Fruit fly (Drosophila melanogaster) whole organism, prepupa: ENCODE results near the gene CAH5.

ENCODE experiments used
- Blimp-1 ChIP-seq: fragments of 200-800 bp; sonication (Bioruptor generic); optimal IDR thresholded peaks from 3 replicates; lab custom pipeline; 2017; ENCODE audit warnings: missing biosample characterization, missing genetic modification characterization, mild to moderate bottlenecking, moderate library complexity, missing genetic modification reagents
- CG10631 ChIP-seq: fragments of 200-800 bp; sonication (Bioruptor generic); optimal IDR thresholded peaks from 2 replicates; lab custom pipeline; 2016; ENCODE audit warnings: missing biosample characterization, missing genetic modification characterization
- CG10669 ChIP-seq: fragments of 200-800 bp; sonication (Bioruptor generic); optimal IDR thresholded peaks from 3 replicates; lab custom pipeline; 2018; ENCODE audit warnings: missing biosample characterization, mild to moderate bottlenecking, missing genetic modification characterization, moderate library complexity
- CG11294 ChIP-seq: fragments of 200-800 bp; sonication (Bioruptor generic); IDR thresholded peaks from 2 replicates; pipeline ENCODE4 v1.3.6; 2022; ENCODE audit warnings: missing biosample characterization, missing genetic modification characterization
- CG11762 ChIP-seq: fragments of 200-800 bp; sonication (Bioruptor generic); optimal IDR thresholded peaks from 3 replicates; lab custom pipeline; 2016; ENCODE audit warnings: missing biosample characterization, missing genetic modification characterization; ENCODE audit not compliant: insufficient read depth
- CG11902 ChIP-seq: fragments of 200-800 bp; sonication (Bioruptor generic); optimal IDR thresholded peaks from 3 replicates; lab custom pipeline; 2016; ENCODE audit warnings: missing biosample characterization, missing genetic modification characterization
- CG16779 ChIP-seq: fragments of 200-800 bp; sonication (Bioruptor generic); optimal IDR thresholded peaks from 3 replicates; lab custom pipeline; 2017; ENCODE audit warnings: missing biosample characterization, mild to moderate bottlenecking, missing genetic modification characterization
- CG3032 ChIP-seq: fragments of 200-800 bp; optimal IDR thresholded peaks from 2 replicates; lab custom pipeline; 2019; ENCODE audit warnings: missing biosample characterization, mild to moderate bottlenecking, missing genetic modification characterization, moderate library complexity
- CG32006 ChIP-seq: fragments of 200-800 bp; sonication (Bioruptor generic); optimal IDR thresholded peaks from 3 replicates; lab custom pipeline; 2017; ENCODE audit warnings: missing biosample characterization, mild to moderate bottlenecking, missing genetic modification characterization
- CG34406 ChIP-seq: fragments of 200-800 bp; sonication (Bioruptor generic); optimal IDR thresholded peaks from 3 replicates; lab custom pipeline; 2016; ENCODE audit warnings: missing biosample characterization, missing genetic modification characterization
- CG6276 ChIP-seq: fragments of 200-800 bp; sonication (Bioruptor generic); optimal IDR thresholded peaks from 2 replicates; lab custom pipeline; 2017; ENCODE audit warnings: missing biosample characterization, mild to moderate bottlenecking, missing genetic modification characterization
- CG6792 ChIP-seq: fragments of 200-800 bp; sonication (Bioruptor generic); optimal IDR thresholded peaks from 3 replicates; lab custom pipeline; 2016; ENCODE audit warnings: missing biosample characterization, missing genetic modification characterization
- CG6854 ChIP-seq: fragments of 200-800 bp; sonication (Bioruptor generic); optimal IDR thresholded peaks from 2 replicates; lab custom pipeline; 2017; ENCODE audit warnings: missing biosample characterization, mild to moderate bottlenecking, missing genetic modification characterization
- CG7368 ChIP-seq: fragments of 200-800 bp; sonication (Bioruptor generic); optimal IDR thresholded peaks from 3 replicates; lab custom pipeline; 2016; ENCODE audit warnings: missing biosample characterization, missing genetic modification characterization
- CG8119 ChIP-seq: fragments of 200-800 bp; sonication (Bioruptor generic); IDR thresholded peaks from 3 replicates; pipeline ENCODE4 v1.3.6; 2022; ENCODE audit warnings: missing biosample characterization, missing genetic modification characterization
- CG8319 ChIP-seq: fragments of 200-800 bp; sonication (Bioruptor generic); optimal IDR thresholded peaks from 3 replicates; lab custom pipeline; 2016; ENCODE audit warnings: missing biosample characterization, missing genetic modification characterization
- CG8632 ChIP-seq: fragments of 200-800 bp; sonication (Bioruptor generic); optimal IDR thresholded peaks from 3 replicates; lab custom pipeline; 2016; ENCODE audit warnings: missing biosample characterization, missing genetic modification characterization
- CG9139 ChIP-seq: fragments of 200-800 bp; sonication (Bioruptor generic); optimal IDR thresholded peaks from 3 replicates; lab custom pipeline; 2017; ENCODE audit warnings: missing biosample characterization, mild to moderate bottlenecking, missing genetic modification characterization
- Eip75B ChIP-seq: fragments of 200-800 bp; sonication (Bioruptor generic); optimal IDR thresholded peaks from 3 replicates; lab custom pipeline; 2016; ENCODE audit warnings: missing biosample characterization, missing genetic modification characterization
- Eip78C ChIP-seq: fragments of 200-800 bp; sonication (Bioruptor generic); peaks from one replicate; lab custom pipeline; 2016; ENCODE audit warnings: missing biosample characterization, missing genetic modification characterization
- Eip93F ChIP-seq: fragments of 200-800 bp; sonication (Bioruptor generic); optimal IDR thresholded peaks from 2 replicates; lab custom pipeline; 2016; ENCODE audit warnings: missing biosample characterization, mild to moderate bottlenecking, missing genetic modification characterization
- Ets21C ChIP-seq: fragments of 200-800 bp; sonication (Bioruptor generic); optimal IDR thresholded peaks from 3 replicates; lab custom pipeline; 2016; ENCODE audit warnings: missing biosample characterization, missing genetic modification characterization
- Ets96B ChIP-seq: fragments of 200-800 bp; optimal IDR thresholded peaks from 2 replicates; lab custom pipeline; 2019; ENCODE audit warnings: missing biosample characterization, mild to moderate bottlenecking, missing genetic modification characterization, moderate library complexity
- Gug ChIP-seq: fragments of 200-800 bp; sonication (Bioruptor generic); IDR thresholded peaks from 2 replicates; pipeline ENCODE4 v1.3.6; 2022; ENCODE audit warnings: missing biosample characterization, missing genetic modification characterization
- Hr38 ChIP-seq: sonication (Bioruptor generic); optimal IDR thresholded peaks from 2 replicates; lab custom pipeline; 2016; ENCODE audit warnings: missing biosample characterization, missing genetic modification characterization
- Hr4 ChIP-seq: fragments of 200-800 bp; sonication (Bioruptor generic); optimal IDR thresholded peaks from 3 replicates; lab custom pipeline; 2016; ENCODE audit warnings: missing biosample characterization, missing genetic modification characterization
- Lpt ChIP-seq: fragments of 200-800 bp; sonication (Bioruptor generic); optimal IDR thresholded peaks from 3 replicates; lab custom pipeline; 2016; ENCODE audit warnings: missing biosample characterization, missing genetic modification characterization
- Met ChIP-seq: fragments of 200-800 bp; sonication (Bioruptor generic); optimal IDR thresholded peaks from 3 replicates; lab custom pipeline; 2016; ENCODE audit warnings: missing biosample characterization, missing genetic modification characterization
- OdsH ChIP-seq: fragments of 200-800 bp; sonication (Bioruptor generic); optimal IDR thresholded peaks from 3 replicates; lab custom pipeline; 2016; ENCODE audit warnings: missing biosample characterization, missing genetic modification characterization
- Sox102F ChIP-seq: fragments of 200-800 bp; sonication (Bioruptor generic); optimal IDR thresholded peaks from 2 replicates; lab custom pipeline; 2016; ENCODE audit warnings: missing biosample characterization, mild to moderate bottlenecking, missing genetic modification characterization
- Sox14 ChIP-seq: fragments of 200-800 bp; sonication (Bioruptor generic); optimal IDR thresholded peaks from 3 replicates; lab custom pipeline; 2016; ENCODE audit warnings: missing biosample characterization, missing genetic modification characterization
- Sox15 ChIP-seq: fragments of 200-800 bp; sonication (Bioruptor generic); optimal IDR thresholded peaks from 3 replicates; lab custom pipeline; 2016; ENCODE audit warnings: missing biosample characterization, missing genetic modification characterization
- achi ChIP-seq: fragments of 200-800 bp; sonication (Bioruptor generic); optimal IDR thresholded peaks from 3 replicates; lab custom pipeline; 2016; ENCODE audit warnings: missing biosample characterization, missing genetic modification characterization
- acj6 ChIP-seq: fragments of 200-800 bp; sonication (Bioruptor generic); optimal IDR thresholded peaks from 3 replicates; lab custom pipeline; 2016; ENCODE audit warnings: missing biosample characterization, missing genetic modification characterization
- cyc ChIP-seq: fragments of 200-800 bp; sonication (Bioruptor generic); optimal IDR thresholded peaks from 3 replicates; lab custom pipeline; 2016; ENCODE audit warnings: missing biosample characterization, missing genetic modification characterization
- dac ChIP-seq: fragments of 200-800 bp; sonication (Bioruptor generic); optimal IDR thresholded peaks from 2 replicates; lab custom pipeline; 2017; ENCODE audit warnings: missing biosample characterization, mild to moderate bottlenecking, missing genetic modification characterization
- dsx ChIP-seq: fragments of 200-800 bp; optimal IDR thresholded peaks from 3 replicates; lab custom pipeline; 2019; ENCODE audit warnings: missing biosample characterization, mild to moderate bottlenecking, missing genetic modification characterization, moderate library complexity; ENCODE audit not compliant: poor library complexity, severe bottlenecking
- esn ChIP-seq: fragments of 200-800 bp; sonication (Bioruptor generic); optimal IDR thresholded peaks from 2 replicates; lab custom pipeline; 2016; ENCODE audit warnings: missing biosample characterization, mild to moderate bottlenecking, missing genetic modification characterization, moderate library complexity
- fd59A ChIP-seq: fragments of 200-800 bp; sonication (Bioruptor generic); optimal IDR thresholded peaks from 2 replicates; lab custom pipeline; 2017; ENCODE audit warnings: missing biosample characterization, mild to moderate bottlenecking, missing genetic modification characterization, missing genetic modification reagents
- fkh ChIP-seq: fragments of 200-800 bp; sonication (Bioruptor generic); optimal IDR thresholded peaks from 3 replicates; lab custom pipeline; 2017; ENCODE audit warnings: missing biosample characterization, mild to moderate bottlenecking, missing genetic modification characterization, moderate library complexity
- lz ChIP-seq: fragments of 200-800 bp; sonication (Bioruptor generic); optimal IDR thresholded peaks from 3 replicates; lab custom pipeline; 2016; ENCODE audit warnings: missing biosample characterization, missing genetic modification characterization
- net ChIP-seq: fragments of 200-800 bp; sonication (Bioruptor generic); optimal IDR thresholded peaks from 3 replicates; lab custom pipeline; 2016; ENCODE audit warnings: missing biosample characterization, missing genetic modification characterization
- salr ChIP-seq, 2 experiments: fragments of 200-800 bp; sonication (Bioruptor generic); optimal IDR thresholded peaks; 3 replicates each; lab custom pipeline; 2016 to 2018; ENCODE audit warnings: missing biosample characterization in 2 of 2, missing genetic modification characterization in 2 of 2, mild to moderate bottlenecking in 1 of 2
- spab ChIP-seq: fragments of 200-800 bp; sonication (Bioruptor generic); optimal IDR thresholded peaks from 2 replicates; lab custom pipeline; 2017; ENCODE audit warnings: missing biosample characterization, mild to moderate bottlenecking, missing genetic modification characterization, missing genetic modification reagents
- ss ChIP-seq, 2 experiments: fragments of 200-800 bp; sonication (Bioruptor generic); optimal IDR thresholded peaks; 2 replicates in 1 of 2; 3 replicates in 1 of 2; lab custom pipeline; 2017 to 2018; ENCODE audit warnings: mild to moderate bottlenecking in 2 of 2, missing biosample characterization in 2 of 2, missing genetic modification characterization in 2 of 2, moderate library complexity in 1 of 2
- topi ChIP-seq: fragments of 200-800 bp; sonication (Bioruptor generic); optimal IDR thresholded peaks from 3 replicates; lab custom pipeline; 2016; ENCODE audit warnings: missing biosample characterization, missing genetic modification characterization
- vri ChIP-seq: fragments of 200-800 bp; sonication (Bioruptor generic); optimal IDR thresholded peaks from 3 replicates; lab custom pipeline; 2016; ENCODE audit warnings: missing biosample characterization, mild to moderate bottlenecking, missing genetic modification characterization

Gene CAH5

dm6 chr3R:31295694-31296093, 33.3 kb downstream of the CAH5 start (continued):
- TF ChIP-seq Eip93F (GFP tag; lab: Kevin White, UChicago) (no peak), vri (GFP tag; lab: Kevin White, UChicago) (no peak), CG11762 (GFP tag; lab: Kevin White, UChicago) (peak; percentile 60), CG3032 (peak; percentile 41), lz (GFP tag; lab: Kevin White, UChicago) (peak; percentile 24), Sox15 (GFP tag; lab: Kevin White, UChicago) (peak; percentile 5), CG11294 (GFP tag; lab: Robert Waterston, UW) (peak; percentile 13; the same call in 1 of the 2 replicates), Sox14 (peak; percentile 63), CG34406 (GFP tag; lab: Kevin White, UChicago) (peak; percentile 47), CG8319 (GFP tag; lab: Kevin White, UChicago) (peak; percentile 1), esn (GFP tag; lab: Kevin White, UChicago) (peak; percentile 41), spab (peak; percentile 14), CG16779 (tag; lab: Kevin White, UChicago) (no peak), CG6792 (GFP tag; lab: Kevin White, UChicago) (peak; percentile 28), Ets96B (tag; lab: Kevin White, UChicago) (peak; percentile 58), CG10669 (GFP tag; lab: Kevin White, UChicago) (peak; percentile 39), Eip75B (GFP tag; lab: Kevin White, UChicago) (peak; percentile 39), CG8632 (GFP tag; lab: Kevin White, UChicago) (peak; percentile 24)

DNA sequence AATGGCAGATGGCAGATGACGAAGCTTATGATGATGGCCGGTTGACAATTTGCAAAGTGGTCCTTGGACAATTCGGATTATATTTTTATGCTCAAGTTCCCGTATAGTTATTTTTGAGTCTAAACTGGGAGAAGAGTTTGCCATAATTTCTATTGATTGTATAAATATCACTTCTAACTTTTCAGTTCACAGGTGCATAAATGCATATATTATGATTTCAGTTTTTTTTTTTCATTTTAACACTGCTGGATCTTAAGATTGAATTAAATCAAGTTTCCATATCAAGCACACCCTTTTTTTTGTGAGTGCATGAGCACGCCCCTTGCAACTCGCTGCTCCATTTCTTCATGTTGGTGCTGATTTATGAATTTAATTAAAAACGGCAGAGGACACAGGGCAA, 34.6 kb downstream of the CAH5 start:
- TF ChIP-seq vri (GFP tag; lab: Kevin White, UChicago) = peak; percentile 19
- TF ChIP-seq Sox102F (GFP tag; lab: Kevin White, UChicago) = peak; percentile 74
- TF ChIP-seq acj6 (GFP tag; lab: Kevin White, UChicago) = peak; percentile 25
- TF ChIP-seq salr (GFP tag; optimal IDR thresholded peaks at IDR 0.05; lab: Kevin White, UChicago) = no peak
- TF ChIP-seq Eip78C (GFP tag; lab: Kevin White, UChicago) = peak; percentile 68
- TF ChIP-seq CG32006 (GFP tag; lab: Kevin White, UChicago) = peak; percentile 4
- peak; percentile 70 for TF ChIP-seq esn (GFP tag; lab: Kevin White, UChicago)
- peak; percentile 41 for TF ChIP-seq Sox14
- TF ChIP-seq Ets21C (GFP tag; lab: Kevin White, UChicago) = peak; percentile 26
- no peak for TF ChIP-seq CG8119 (GFP tag; lab: Robert Waterston, UW)
- no peak for TF ChIP-seq CG6276 (GFP tag; lab: Kevin White, UChicago)
- TF ChIP-seq net = no peak
- TF ChIP-seq CG9139 (GFP tag; lab: Kevin White, UChicago) = no peak
- peak; percentile 45 for TF ChIP-seq topi (GFP tag; lab: Kevin White, UChicago)
- TF ChIP-seq Met (GFP tag; lab: Kevin White, UChicago) = peak; percentile 73
- no peak for TF ChIP-seq CG11902 (GFP tag; lab: Kevin White, UChicago)
- no peak for TF ChIP-seq Lpt (GFP tag; lab: Kevin White, UChicago)
- TF ChIP-seq dac (GFP tag; lab: Kevin White, UChicago) = no peak
- TF ChIP-seq cyc (GFP tag; lab: Kevin White, UChicago) = peak; percentile 44
- TF ChIP-seq Hr38 (GFP tag; lab: Kevin White, UChicago) = no peak
- TF ChIP-seq CG6854 (GFP tag; lab: Kevin White, UChicago) = no peak
- TF ChIP-seq CG10631 (GFP tag; lab: Kevin White, UChicago) = peak; percentile 5
- no peak for TF ChIP-seq fd59A (GFP tag; lab: Kevin White, UChicago)
- TF ChIP-seq dsx = no peak
- no peak for TF ChIP-seq ss (GFP tag; optimal IDR thresholded peaks at IDR 0.05; lab: Kevin White, UChicago)
- peak; percentile 26 for TF ChIP-seq CG6792 (GFP tag; lab: Kevin White, UChicago)
- no peak for TF ChIP-seq CG7368 (GFP tag; lab: Kevin White, UChicago)
- TF ChIP-seq OdsH (GFP tag; lab: Kevin White, UChicago) = peak; percentile 9
- peak; percentile 41 for TF ChIP-seq lz (GFP tag; lab: Kevin White, UChicago)
- no peak for TF ChIP-seq Hr4 (GFP tag; lab: Kevin White, UChicago)
- TF ChIP-seq CG11762 (GFP tag; lab: Kevin White, UChicago) = no peak
- no peak for TF ChIP-seq fkh (GFP tag; lab: Kevin White, UChicago)
- TF ChIP-seq Gug (GFP tag; lab: Robert Waterston, UW) = no peak
- TF ChIP-seq spab = no peak
- TF ChIP-seq CG8632 (GFP tag; lab: Kevin White, UChicago) = peak; percentile 22
- TF ChIP-seq CG10669 (GFP tag; lab: Kevin White, UChicago) = no peak
- no peak for TF ChIP-seq Ets96B (tag; lab: Kevin White, UChicago)
- peak; percentile 31 for TF ChIP-seq achi (GFP tag; lab: Kevin White, UChicago)
- TF ChIP-seq CG3032 = no peak
- TF ChIP-seq Blimp-1 (GFP tag; lab: Kevin White, UChicago) = no peak
- TF ChIP-seq Eip75B (GFP tag; lab: Kevin White, UChicago) = peak; percentile 11
- peak; percentile 3 for TF ChIP-seq CG34406 (GFP tag; lab: Kevin White, UChicago)
